Fruit fly (Drosophila melanogaster) whole organism, embryonic: Measurements from ENCODE around the gene CG42827.

Experiments used
- Ada2b ChIP-seq: fragments of 200-800 bp; sonication (Bioruptor generic); IDR thresholded peaks from 2 replicates; pipeline ENCODE4 v1.3.6; 2022; ENCODE audit warnings: missing biosample characterization, missing genetic modification characterization
- B-H2 ChIP-seq: fragments of 200-800 bp; sonication (Bioruptor generic); optimal IDR thresholded peaks from 2 replicates; lab custom pipeline; 2018; ENCODE audit warnings: missing biosample characterization, mild to moderate bottlenecking, missing genetic modification characterization
- Bteb2 ChIP-seq: fragments of 200-800 bp; sonication (Bioruptor generic); optimal IDR thresholded peaks from 2 replicates; lab custom pipeline; 2016; ENCODE audit warnings: missing biosample characterization, missing genetic modification characterization
- CG11085 ChIP-seq: fragments of 200-800 bp; sonication (Bioruptor generic); IDR thresholded peaks from 2 replicates; pipeline ENCODE4 v1.3.6; 2022; ENCODE audit warnings: missing biosample characterization, missing genetic modification characterization
- CG13775 ChIP-seq: fragments of 200-800 bp; sonication (Bioruptor generic); optimal IDR thresholded peaks from 3 replicates; lab custom pipeline; 2017; ENCODE audit warnings: missing biosample characterization, mild to moderate bottlenecking, missing genetic modification characterization
- CG15514 ChIP-seq: fragments of 200-800 bp; sonication (Bioruptor generic); optimal IDR thresholded peaks from 3 replicates; lab custom pipeline; 2017; ENCODE audit warnings: missing biosample characterization, missing genetic modification characterization, mild to moderate bottlenecking, moderate library complexity, missing genetic modification reagents
- CG15601 ChIP-seq: fragments of 200-800 bp; sonication (Bioruptor generic); optimal IDR thresholded peaks from 3 replicates; lab custom pipeline; 2019; ENCODE audit warnings: missing biosample characterization, mild to moderate bottlenecking, missing genetic modification characterization, moderate library complexity
- CG16863 ChIP-seq: fragments of 200-800 bp; sonication (Bioruptor generic); optimal IDR thresholded peaks from 3 replicates; lab custom pipeline; 2016; ENCODE audit warnings: missing biosample characterization, missing genetic modification characterization
- CG2116 ChIP-seq: fragments of 200-800 bp; sonication (Bioruptor generic); optimal IDR thresholded peaks from 3 replicates; lab custom pipeline; 2018; ENCODE audit warnings: missing biosample characterization, mild to moderate bottlenecking, missing genetic modification characterization
- CG2678 ChIP-seq: fragments of 200-800 bp; sonication (Bioruptor generic); optimal IDR thresholded peaks from 3 replicates; lab custom pipeline; 2019; ENCODE audit warnings: missing biosample characterization, mild to moderate bottlenecking, missing genetic modification characterization, moderate library complexity
- CG2712 ChIP-seq: fragments of 200-800 bp; optimal IDR thresholded peaks from 3 replicates; lab custom pipeline; 2019; ENCODE audit warnings: missing biosample characterization, mild to moderate bottlenecking, missing genetic modification characterization, moderate library complexity
- CG31224 ChIP-seq: fragments of 200-800 bp; sonication (Bioruptor generic); IDR thresholded peaks from 2 replicates; pipeline ENCODE4 v1.3.6; 2022; ENCODE audit warnings: missing biosample characterization, missing genetic modification characterization
- CG34376 ChIP-seq: fragments of 200-800 bp; sonication (Bioruptor generic); optimal IDR thresholded peaks from 2 replicates; lab custom pipeline; 2018; ENCODE audit warnings: missing biosample characterization, mild to moderate bottlenecking, missing genetic modification characterization
- CG4360 ChIP-seq: fragments of 200-800 bp; sonication (Bioruptor generic); IDR thresholded peaks from 2 replicates; pipeline ENCODE4 v1.3.6; 2022; ENCODE audit warnings: missing biosample characterization, missing genetic modification characterization
- CG4404 ChIP-seq: fragments of 200-800 bp; sonication (Bioruptor generic); IDR thresholded peaks from 2 replicates; pipeline ENCODE4 v1.3.6; 2022; ENCODE audit warnings: missing biosample characterization, missing genetic modification characterization
- CG7271 ChIP-seq: fragments of 200-800 bp; sonication (Bioruptor generic); optimal IDR thresholded peaks from 2 replicates; lab custom pipeline; 2018; ENCODE audit warnings: missing biosample characterization, mild to moderate bottlenecking, missing genetic modification characterization, moderate library complexity
- CG7839 ChIP-seq: fragments of 200-800 bp; sonication (Bioruptor generic); optimal IDR thresholded peaks from 3 replicates; lab custom pipeline; 2018; ENCODE audit warnings: missing biosample characterization, mild to moderate bottlenecking, missing genetic modification characterization, moderate library complexity
- CG8281 ChIP-seq: fragments of 200-800 bp; sonication (Bioruptor generic); optimal IDR thresholded peaks from 2 replicates; lab custom pipeline; 2018; ENCODE audit warnings: missing biosample characterization, mild to moderate bottlenecking, missing genetic modification characterization, moderate library complexity
- Deaf1 ChIP-seq: fragments of 200-800 bp; optimal IDR thresholded peaks from 3 replicates; lab custom pipeline; 2019; ENCODE audit warnings: missing biosample characterization, mild to moderate bottlenecking, missing genetic modification characterization, moderate library complexity
- Fer2 ChIP-seq: fragments of 200-800 bp; sonication (Bioruptor generic); optimal IDR thresholded peaks from 2 replicates; lab custom pipeline; 2018; ENCODE audit warnings: missing biosample characterization, mild to moderate bottlenecking, missing genetic modification characterization, moderate library complexity
- Hmr ChIP-seq: fragments of 200-800 bp; sonication (Bioruptor generic); optimal IDR thresholded peaks from 3 replicates; lab custom pipeline; 2017; ENCODE audit warnings: mild to moderate bottlenecking, missing biosample characterization, missing genetic modification reagents, missing genetic modification characterization
- Lhr ChIP-seq: fragments of 200-800 bp; sonication (Bioruptor generic); optimal IDR thresholded peaks from 3 replicates; lab custom pipeline; 2017; ENCODE audit warnings: mild to moderate bottlenecking, missing biosample characterization, missing genetic modification reagents, missing genetic modification characterization
- Lim3 ChIP-seq: fragments of 200-800 bp; sonication (Bioruptor generic); IDR thresholded peaks from 2 replicates; pipeline ENCODE4 v1.3.6; 2022; ENCODE audit warnings: missing biosample characterization, missing genetic modification characterization
- Lpt ChIP-seq: fragments of >200 bp; optimal IDR thresholded peaks from 2 replicates; lab custom pipeline; 2018; ENCODE audit warnings: missing biosample characterization, missing genetic modification characterization
- Pdp1 ChIP-seq, 2 experiments: fragments of 200-800 bp; sonication (Bioruptor generic); optimal IDR thresholded peaks; 3 replicates each; lab custom pipeline; 2016; ENCODE audit warnings: missing biosample characterization in 2 of 2, missing genetic modification characterization in 2 of 2, mild to moderate bottlenecking in 1 of 2, moderate library complexity in 1 of 2
- Sry-δ ChIP-seq: fragments of 200-800 bp; sonication (Bioruptor generic); optimal IDR thresholded peaks from 2 replicates; lab custom pipeline; 2016; ENCODE audit warnings: missing biosample characterization, missing genetic modification characterization
- Ssrp ChIP-seq: fragments of 200-800 bp; sonication (Bioruptor generic); optimal IDR thresholded peaks from 2 replicates; lab custom pipeline; 2018; ENCODE audit warnings: missing biosample characterization, mild to moderate bottlenecking, missing genetic modification characterization, moderate library complexity
- br ChIP-seq: fragments of >200 bp; optimal IDR thresholded peaks from 2 replicates; lab custom pipeline; 2017
- dpn ChIP-seq, 2 experiments: fragments of 200-800 bp; sonication (Bioruptor generic); optimal IDR thresholded peaks; 3 replicates each; lab custom pipeline; 2016; ENCODE audit warnings: missing biosample characterization in 2 of 2, missing genetic modification characterization in 2 of 2
- exex ChIP-seq: fragments of 200-800 bp; sonication (Bioruptor generic); optimal IDR thresholded peaks from 4 replicates; lab custom pipeline; 2018; ENCODE audit warnings: missing biosample characterization, mild to moderate bottlenecking, missing genetic modification characterization, moderate library complexity
- eyg ChIP-seq: fragments of 200-800 bp; sonication (Bioruptor generic); optimal IDR thresholded peaks from 3 replicates; lab custom pipeline; 2016; ENCODE audit warnings: missing biosample characterization, missing genetic modification characterization
- fd3F ChIP-seq: fragments of 200-800 bp; sonication (Bioruptor generic); optimal IDR thresholded peaks from 2 replicates; lab custom pipeline; 2018; ENCODE audit warnings: missing biosample characterization, mild to moderate bottlenecking, missing genetic modification characterization, moderate library complexity
- gce ChIP-seq: fragments of 200-800 bp; sonication (Bioruptor generic); IDR thresholded peaks from 3 replicates; pipeline ENCODE4 v1.3.6; 2022; ENCODE audit warnings: missing biosample characterization, missing genetic modification characterization
- gsb-n ChIP-seq: fragments of 200-800 bp; sonication (Bioruptor generic); optimal IDR thresholded peaks from 3 replicates; lab custom pipeline; 2018; ENCODE audit warnings: missing biosample characterization, mild to moderate bottlenecking, missing genetic modification characterization
- gt ChIP-seq: fragments of 200-800 bp; sonication (Bioruptor generic); IDR thresholded peaks from 2 replicates; pipeline ENCODE4 v1.3.6; 2022; ENCODE audit warnings: missing biosample characterization, missing genetic modification characterization
- inv ChIP-seq: fragments of 200-800 bp; sonication (Bioruptor generic); IDR thresholded peaks from 2 replicates; pipeline ENCODE4 v1.3.6; 2022; ENCODE audit warnings: missing biosample characterization, missing genetic modification characterization; ENCODE audit not compliant: partially characterized antibody
- jing ChIP-seq: fragments of 200-800 bp; sonication (Bioruptor generic); optimal IDR thresholded peaks from 2 replicates; lab custom pipeline; 2018; ENCODE audit warnings: missing biosample characterization, mild to moderate bottlenecking, missing genetic modification characterization
- kah ChIP-seq: fragments of 200-800 bp; sonication (Bioruptor generic); optimal IDR thresholded peaks from 2 replicates; lab custom pipeline; 2018; ENCODE audit warnings: missing biosample characterization, mild to moderate bottlenecking, missing genetic modification characterization
- klu ChIP-seq: fragments of 200-800 bp; sonication (Bioruptor generic); IDR thresholded peaks from 2 replicates; pipeline ENCODE4 v1.3.6; 2022; ENCODE audit warnings: missing biosample characterization, missing genetic modification characterization
- nmo ChIP-seq: fragments of 200-800 bp; sonication (Bioruptor generic); optimal IDR thresholded peaks from 2 replicates; lab custom pipeline; 2018; ENCODE audit warnings: missing biosample characterization, mild to moderate bottlenecking, missing genetic modification characterization, moderate library complexity
- p53 ChIP-seq: fragments of 200-800 bp; sonication (Bioruptor generic); optimal IDR thresholded peaks from 2 replicates; lab custom pipeline; 2016; ENCODE audit warnings: missing biosample characterization, missing genetic modification characterization
- pho ChIP-seq: fragments of 200-800 bp; sonication (Bioruptor generic); optimal IDR thresholded peaks from 2 replicates; lab custom pipeline; 2016; ENCODE audit warnings: missing biosample characterization, missing genetic modification characterization
- rib ChIP-seq: fragments of 200-800 bp; sonication (Bioruptor generic); IDR thresholded peaks from 2 replicates; pipeline ENCODE4 v1.3.6; 2022; ENCODE audit warnings: missing biosample characterization, missing genetic modification characterization
- sens-2 ChIP-seq: fragments of 200-800 bp; sonication (Bioruptor generic); IDR thresholded peaks from 2 replicates; pipeline ENCODE4 v1.3.6; 2022; ENCODE audit warnings: missing biosample characterization, missing genetic modification characterization
- sima ChIP-seq: fragments of 200-800 bp; sonication (Bioruptor generic); optimal IDR thresholded peaks from 2 replicates; lab custom pipeline; 2016; ENCODE audit warnings: missing biosample characterization, missing genetic modification characterization
- trh ChIP-seq: fragments of 200-800 bp; sonication (Bioruptor generic); optimal IDR thresholded peaks from 2 replicates; lab custom pipeline; 2016; ENCODE audit warnings: missing biosample characterization, missing genetic modification characterization
- unc-4 ChIP-seq: fragments of 200-800 bp; sonication (Bioruptor generic); IDR thresholded peaks from 2 replicates; pipeline ENCODE4 v1.3.6; 2022; ENCODE audit warnings: missing biosample characterization, missing genetic modification characterization; ENCODE audit not compliant: partially characterized antibody
- wdn ChIP-seq: fragments of 200-800 bp; sonication (Bioruptor generic); IDR thresholded peaks from 2 replicates; pipeline ENCODE4 v1.3.6; 2022; ENCODE audit warnings: missing biosample characterization, missing genetic modification characterization
- zfh1 ChIP-seq: fragments of 200-800 bp; sonication (Bioruptor generic); IDR thresholded peaks from 3 replicates; pipeline ENCODE4 v1.3.6; 2022; ENCODE audit warnings: missing biosample characterization, missing genetic modification characterization

CG42827 gene

dm6 chr3R:23336513-23336912 lies 36.2 kb upstream of the CG42827 start:
- TF ChIP-seq CG16863 (GFP tag; lab: Kevin White, UChicago): no peak
- TF ChIP-seq inv (GFP tag; lab: Robert Waterston, UW): no peak
- no peak for TF ChIP-seq dpn (GFP tag; optimal IDR thresholded peaks at IDR 0.05; lab: Kevin White, UChicago)
- no peak for TF ChIP-seq p53 (GFP tag; lab: Kevin White, UChicago)
- peak in 1 of 2 experiments; percentile 16 for TF ChIP-seq Pdp1 (GFP tag; optimal IDR thresholded peaks at IDR 0.05; lab: Kevin White, UChicago)
- peak; percentile 99 for TF ChIP-seq CG8281
- no peak for TF ChIP-seq exex
- TF ChIP-seq Fer2: no peak
- no peak for TF ChIP-seq Lhr (GFP tag; lab: Kevin White, UChicago)

dm6 chr3R:23337183-23337825 lies 35.4 kb upstream of the CG42827 start:
- TF ChIP-seq klu: no peak
- TF ChIP-seq Lim3 (GFP tag; lab: Robert Waterston, UW): no peak
- TF ChIP-seq Hmr (GFP tag; lab: Kevin White, UChicago): peak; percentile 38
- no peak for TF ChIP-seq p53 (GFP tag; lab: Kevin White, UChicago)
- TF ChIP-seq Ada2b: no peak
- no peak for TF ChIP-seq B-H2 (GFP tag; lab: Kevin White, UChicago)
- TF ChIP-seq gt (GFP tag; lab: Robert Waterston, UW): no peak
- no peak for TF ChIP-seq CG16863 (GFP tag; lab: Kevin White, UChicago)
- TF ChIP-seq CG13775 (GFP tag; lab: Kevin White, UChicago): no peak
- no peak for TF ChIP-seq CG15601 (tag; lab: Kevin White, UChicago)
- TF ChIP-seq CG7839 (tag; lab: Kevin White, UChicago): peak; percentile 23
- TF ChIP-seq trh (GFP tag; lab: Kevin White, UChicago): no peak
- no peak for TF ChIP-seq unc-4 (GFP tag; lab: Robert Waterston, UW)
- no peak for TF ChIP-seq nmo (GFP tag; lab: Kevin White, UChicago)
- no peak for TF ChIP-seq CG31224 (GFP tag; lab: Robert Waterston, UW)
- no peak for TF ChIP-seq fd3F
- TF ChIP-seq gce (GFP tag; lab: Robert Waterston, UW): no peak
- no peak for TF ChIP-seq CG11085
- no peak for TF ChIP-seq CG2712 (tag; lab: Kevin White, UChicago)
- peak; percentile 57 for TF ChIP-seq CG2678 (tag; lab: Kevin White, UChicago)
- no peak for TF ChIP-seq kah
- no peak for TF ChIP-seq Bteb2 (GFP tag; lab: Kevin White, UChicago)
- TF ChIP-seq CG4404 (GFP tag; lab: Robert Waterston, UW): no peak
- TF ChIP-seq Deaf1: no peak
- no peak for TF ChIP-seq br (lab: Kevin White, UChicago)
- no peak for TF ChIP-seq sima (GFP tag; lab: Kevin White, UChicago)
- no peak for TF ChIP-seq gsb-n (tag; lab: Kevin White, UChicago)
- TF ChIP-seq jing (GFP tag; lab: Kevin White, UChicago): no peak
- no peak for TF ChIP-seq pho
- no peak for TF ChIP-seq Ssrp (tag; lab: Kevin White, UChicago)
- TF ChIP-seq CG7271: no peak
- TF ChIP-seq Lpt (GFP tag; lab: Kevin White, UChicago): no peak
- no peak for TF ChIP-seq Fer2
- TF ChIP-seq sens-2 (GFP tag; lab: Robert Waterston, UW): no peak
- no peak for TF ChIP-seq CG4360
- no peak for TF ChIP-seq rib (GFP tag; lab: Robert Waterston, UW)
- no peak for TF ChIP-seq eyg
- no peak for TF ChIP-seq CG34376 (GFP tag; lab: Kevin White, UChicago)
- TF ChIP-seq CG15514 (GFP tag; lab: Kevin White, UChicago): no peak
- no peak for TF ChIP-seq zfh1 (GFP tag; lab: Robert Waterston, UW)
- no peak for TF ChIP-seq Sry-δ (GFP tag; lab: Kevin White, UChicago)
- no peak for TF ChIP-seq CG2116 (GFP tag; lab: Kevin White, UChicago)
- TF ChIP-seq wdn: no peak
